Worm (Caenorhabditis elegans): ENCODE data around the gene oac-22.

oac-22 gene

DNA sequence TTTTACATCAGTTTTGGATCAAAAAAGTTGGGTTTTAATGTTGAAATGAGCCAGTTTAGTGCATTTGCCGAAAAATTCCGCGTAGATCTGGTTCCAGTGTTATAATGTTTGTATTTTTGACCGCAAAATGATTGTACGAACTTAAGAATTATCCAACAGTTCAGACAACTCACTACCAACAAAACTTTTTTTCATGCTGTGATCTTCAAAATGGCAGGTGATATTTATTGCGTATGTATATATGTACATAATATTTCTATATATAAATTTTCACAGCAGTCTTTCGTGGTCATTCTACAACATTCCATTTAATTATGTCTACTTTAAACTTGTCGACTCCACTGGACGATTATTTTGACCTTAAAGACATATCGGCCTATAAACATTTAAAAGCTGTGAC is 29.8 kb downstream of the oac-22 start, which contains the start of gene srz-20:
TSS of gene srz-20 (plus strand) at position 301 of the 400 bp plus-strand sequence.
- TF ChIP-seq irx-1 (tag; optimal IDR thresholded peaks at IDR 0.05): no peak
- no peak for TF ChIP-seq dpl-1 (GFP tag; optimal IDR thresholded peaks at IDR 0.05)
- no peak for TF ChIP-seq efl-3 (GFP tag; optimal IDR thresholded peaks at IDR 0.05)
- no peak for TF ChIP-seq elt-3 (tag; optimal IDR thresholded peaks at IDR 0.05)
- TF ChIP-seq ceh-88 (GFP tag; IDR thresholded peaks at IDR 0.05): no peak
- no peak for TF ChIP-seq nhr-84 (tag; optimal IDR thresholded peaks at IDR 0.05)
- no peak for TF ChIP-seq dsc-1 (tag; optimal IDR thresholded peaks at IDR 0.05)
- TF ChIP-seq egl-13 (tag; optimal IDR thresholded peaks at IDR 0.05): no peak
- no peak for TF ChIP-seq xbp-1 (tag; optimal IDR thresholded peaks at IDR 0.05)
- TF ChIP-seq nhr-76 (tag; optimal IDR thresholded peaks at IDR 0.05): no peak
- no peak for TF ChIP-seq grh-1 (GFP tag; IDR thresholded peaks at IDR 0.05)
- no peak for TF ChIP-seq nhr-237 (tag; optimal IDR thresholded peaks at IDR 0.05)
- no peak for TF ChIP-seq lsy-2 (tag; optimal IDR thresholded peaks at IDR 0.05)

DNA sequence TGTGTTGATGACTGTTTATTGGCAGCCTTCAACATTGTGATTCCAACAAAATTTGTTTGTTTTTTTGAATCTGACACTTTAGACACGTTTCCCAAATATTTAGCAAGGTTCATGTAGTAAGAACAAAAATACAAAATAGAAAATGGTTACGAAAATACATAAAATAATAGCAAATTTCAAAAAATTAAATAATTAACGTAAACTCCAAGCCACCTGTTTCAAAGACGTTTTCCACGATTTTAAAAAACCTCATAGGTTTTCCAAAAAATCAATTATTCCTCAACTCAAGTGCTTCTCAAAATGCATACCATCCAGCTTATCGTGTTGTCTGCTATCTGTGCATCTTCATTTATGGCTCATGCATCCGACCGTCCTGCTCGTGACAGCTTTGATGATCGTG is 31.9 kb downstream of the oac-22 start, which contains the start of gene F56D6.14:
TSS of gene F56D6.14 (plus strand) at position 301 of the 400 bp plus-strand sequence.
- TF ChIP-seq efl-3 (GFP tag; optimal IDR thresholded peaks at IDR 0.05): no peak

DNA sequence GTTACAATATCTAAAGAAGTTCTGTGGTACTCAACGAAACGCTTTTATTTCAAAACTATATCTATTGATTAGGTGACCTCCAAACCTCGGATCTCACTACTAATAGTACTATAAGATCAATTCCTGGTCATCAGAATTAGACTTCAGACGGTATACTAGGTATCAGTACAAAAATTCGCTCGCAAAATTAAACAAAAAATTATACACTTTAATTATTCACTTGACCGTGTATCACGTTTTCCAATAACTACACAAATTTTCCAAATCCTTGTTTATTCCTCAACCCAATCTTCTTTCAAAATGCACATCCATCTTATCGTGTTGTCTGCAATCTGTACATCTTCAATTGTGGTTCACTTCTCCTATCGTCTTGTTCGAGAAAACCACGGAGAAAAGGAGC is 32.7 kb downstream of the oac-22 start, which contains the start of gene F56D6.23:
TSS of gene F56D6.23 (plus strand) at position 301 of the 400 bp plus-strand sequence.
- TF ChIP-seq unc-130 (tag; optimal IDR thresholded peaks at IDR 0.05) (no peak), nhr-237 (tag; optimal IDR thresholded peaks at IDR 0.05) (no peak), unc-62 (GFP tag; optimal IDR thresholded peaks at IDR 0.05) (no peak), lir-3 (tag; optimal IDR thresholded peaks at IDR 0.05; ENCODE audit: poor library complexity) (no peak), sptf-1 (tag; optimal IDR thresholded peaks at IDR 0.05) (no peak), elt-3 (tag; optimal IDR thresholded peaks at IDR 0.05) (no peak), sup-37 (GFP tag; optimal IDR thresholded peaks at IDR 0.05) (no peak), lin-15B (tag; optimal IDR thresholded peaks at IDR 0.05) (no peak), hlh-4 (tag; optimal IDR thresholded peaks at IDR 0.05) (no peak), efl-3 (GFP tag; optimal IDR thresholded peaks at IDR 0.05) (no peak), hlh-17 (GFP tag; optimal IDR thresholded peaks at IDR 0.05; ENCODE audit: borderline replicate concordance) (no peak), ceh-82 (tag; optimal IDR thresholded peaks at IDR 0.05) (no peak), blmp-1 (tag; optimal IDR thresholded peaks at IDR 0.05) (no peak), ceh-8 (GFP tag; optimal IDR thresholded peaks at IDR 0.05) (no peak), C04F5.9 (tag; optimal IDR thresholded peaks at IDR 0.05) (no peak), C34B4.2 (tag; optimal IDR thresholded peaks at IDR 0.05) (no peak)

DNA sequence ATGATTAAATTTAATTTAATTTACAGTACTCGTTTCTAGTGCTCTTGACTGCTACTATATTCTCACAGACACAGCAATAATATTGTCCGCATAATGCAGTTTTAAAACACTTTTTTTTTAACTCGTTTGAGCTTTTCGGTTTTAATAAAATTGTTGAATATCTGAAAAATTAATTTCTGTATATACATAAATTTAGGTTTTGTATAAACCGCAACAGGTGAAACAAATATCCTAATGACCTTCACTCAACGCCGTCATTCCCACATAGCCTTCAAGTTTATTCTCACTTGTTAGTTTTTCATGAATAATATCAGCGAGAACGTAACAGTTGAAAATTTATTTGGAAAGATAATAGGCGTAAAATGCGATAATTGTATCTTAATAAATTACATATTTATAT is 34.0 kb downstream of the oac-22 start, which contains the start of gene srz-19:
TSS of gene srz-19 (plus strand) at position 301 of the 400 bp plus-strand sequence.
- TF ChIP-seq skn-1 (tag; optimal IDR thresholded peaks at IDR 0.05) (no peak), hlh-4 (tag; optimal IDR thresholded peaks at IDR 0.05) (no peak), egl-13 (tag; optimal IDR thresholded peaks at IDR 0.05) (no peak), mef-2 (tag; optimal IDR thresholded peaks at IDR 0.05) (no peak), ztf-11 (tag; optimal IDR thresholded peaks at IDR 0.05) (no peak), dsc-1 (tag; optimal IDR thresholded peaks at IDR 0.05) (no peak)

DNA sequence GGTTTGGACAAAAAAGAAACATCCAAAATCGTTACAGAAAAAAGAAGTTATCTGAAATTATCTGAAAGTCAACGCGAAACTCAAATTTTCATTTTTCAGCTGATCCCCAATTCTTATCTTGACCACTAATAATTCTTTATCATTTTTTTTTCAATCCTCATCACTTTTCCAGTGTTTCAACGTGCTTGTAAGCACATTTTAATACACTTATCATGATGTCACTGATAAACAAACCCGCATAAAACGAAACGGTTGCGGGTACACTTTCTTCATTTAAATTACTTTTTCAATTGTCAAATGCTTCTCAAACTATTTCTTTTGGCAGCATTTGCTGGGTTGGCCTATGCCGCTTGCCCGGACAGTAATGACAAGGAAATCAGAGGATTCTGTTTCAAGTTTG is 36.4 kb downstream of the oac-22 start, which contains the start of gene clec-67:
TSS of gene clec-67 (plus strand) at position 268 of the 400 bp plus-strand sequence.
- peak; percentile 21 for TF ChIP-seq pqm-1 (tag; optimal IDR thresholded peaks at IDR 0.05)
- no peak for TF ChIP-seq lin-15B (tag; optimal IDR thresholded peaks at IDR 0.05)
- no peak for TF ChIP-seq sup-37 (GFP tag; optimal IDR thresholded peaks at IDR 0.05)
- no peak for TF ChIP-seq egl-13 (tag; optimal IDR thresholded peaks at IDR 0.05)
- TF ChIP-seq elt-2 (tag; optimal IDR thresholded peaks at IDR 0.05): peak; percentile 94

DNA sequence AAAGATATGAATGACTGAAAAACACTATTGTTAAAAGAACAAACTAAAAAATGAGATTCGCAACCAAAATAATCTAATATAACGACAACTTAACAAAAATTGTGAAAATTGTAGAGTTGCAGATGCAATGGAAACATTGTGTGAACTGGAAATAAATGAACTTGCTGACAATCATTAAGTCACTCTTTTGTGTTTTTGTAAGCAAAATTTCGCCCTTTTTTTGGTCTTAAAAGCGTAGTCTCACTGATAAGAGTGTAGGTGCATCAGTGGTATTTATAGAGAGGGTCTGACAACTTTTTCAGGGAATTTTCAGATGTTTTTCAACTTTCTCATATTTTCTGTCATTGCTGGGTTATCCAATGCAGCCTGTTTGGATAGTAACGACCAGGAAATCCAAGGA is 40.6 kb downstream of the oac-22 start, which contains the start of gene clec-68:
TSS of gene clec-68 (plus strand) at position 301 of the 400 bp plus-strand sequence.
- no peak for TF ChIP-seq F16B12.6 (tag; optimal IDR thresholded peaks at IDR 0.05)
